Worm (Caenorhabditis elegans) whole organism, early embryonic: ENCODE results near the gene F13H10.8.

Source experiments
- F13C5.2 ChIP-seq: sonication (generic microtip); optimal IDR thresholded peaks from 2 replicates; lab custom pipeline; 2017; ENCODE audit warnings: mild to moderate bottlenecking, missing genetic modification characterization, inconsistent platforms, missing compliant biosample characterization
- aly-1 ChIP-seq: sonication (generic microtip); optimal IDR thresholded peaks from 2 replicates; lab custom pipeline; 2016; ENCODE audit warnings: missing genetic modification characterization, missing compliant biosample characterization
- ama-1 ChIP-seq: fragments of 150-350 bp; optimal IDR thresholded peaks from 2 replicates; lab custom pipeline; 2014
- flt-1 ChIP-seq: fragments of 200-800 bp; sonication (Bioruptor generic); IDR thresholded peaks from 2 replicates; pipeline ENCODE4 v1.3.6; 2022; ENCODE audit warnings: missing genetic modification characterization, missing compliant biosample characterization
- hmg-4 ChIP-seq: fragments of 200-800 bp; sonication (Bioruptor generic); optimal IDR thresholded peaks from 2 replicates; lab custom pipeline; 2018; ENCODE audit warnings: mild to moderate bottlenecking, missing genetic modification characterization, missing compliant biosample characterization
- pes-1 ChIP-seq: fragments of 200-800 bp; sonication (Bioruptor generic); IDR thresholded peaks from 2 replicates; pipeline ENCODE4 v1.3.6; 2022; ENCODE audit warnings: missing genetic modification reagents, missing genetic modification characterization, missing compliant biosample characterization
- tbx-11 ChIP-seq: fragments of 200-800 bp; sonication (Bioruptor generic); IDR thresholded peaks from 2 replicates; pipeline ENCODE4 v1.3.6; 2022; ENCODE audit warnings: missing genetic modification characterization, missing compliant biosample characterization
- tbx-37 ChIP-seq: fragments of 200-800 bp; sonication (Bioruptor generic); conservative IDR thresholded peaks from 2 replicates; pipeline ENCODE4 v1.3.6; 2022; ENCODE audit warnings: missing genetic modification reagents, missing genetic modification characterization, missing compliant biosample characterization
- tra-4 ChIP-seq: sonication (generic microtip); optimal IDR thresholded peaks from 2 replicates; lab custom pipeline; 2017; ENCODE audit warnings: missing genetic modification characterization, missing compliant biosample characterization

DNA sequence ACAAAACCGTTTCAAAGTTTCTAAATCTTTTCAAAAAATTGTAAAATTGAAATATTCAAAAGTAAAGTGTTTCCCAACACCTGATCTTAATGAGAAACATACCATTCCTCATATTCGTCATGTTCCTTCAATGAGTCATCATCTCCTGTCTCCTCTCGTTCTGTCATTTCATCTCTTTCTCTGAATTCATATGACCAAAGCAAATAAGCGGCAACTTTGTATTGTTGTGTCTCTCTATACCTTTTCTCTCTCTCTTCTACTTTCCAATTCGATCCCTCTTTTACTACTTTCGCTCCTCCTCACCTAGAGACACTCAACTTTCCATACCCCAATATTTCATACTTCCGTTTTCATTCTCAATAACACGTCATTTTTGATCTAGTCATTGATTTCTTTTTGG lies 12.1 kb upstream of the F13H10.8 start:
- TF ChIP-seq flt-1 (GFP tag; lab: Robert Waterston, UW): no peak
- TF ChIP-seq tbx-11 (GFP tag; lab: Robert Waterston, UW): no peak
- no peak for TF ChIP-seq ama-1 (lab: Kevin White, UChicago)
- TF ChIP-seq aly-1 (tag; lab: Kevin White, UChicago): no peak
- TF ChIP-seq tra-4 (tag; lab: Kevin White, UChicago): no peak
- TF ChIP-seq pes-1: no peak
- no peak for TF ChIP-seq F13C5.2
- no peak for TF ChIP-seq tbx-37
- no peak for TF ChIP-seq hmg-4
